Worm (Caenorhabditis elegans) whole organism, mixed stage, embryonic: ENCODE results near the gene C17F4.3.

Source experiments
- elt-3 ChIP-seq: fragments of 150-350 bp; optimal IDR thresholded peaks from 2 replicates; lab custom pipeline; 2014; ENCODE audit warnings: missing biosample characterization, missing genetic modification characterization
- mep-1 ChIP-seq: fragments of 150-350 bp; optimal IDR thresholded peaks from 2 replicates; lab custom pipeline; 2017; ENCODE audit warnings: missing biosample characterization, missing genetic modification reagents, missing genetic modification characterization, inconsistent platforms
- nhr-28 ChIP-seq: fragments of 150-350 bp; optimal IDR thresholded peaks from 2 replicates; lab custom pipeline; 2014; ENCODE audit warnings: missing biosample characterization, missing genetic modification characterization
- pha-4 ChIP-seq: fragments of 150-350 bp; optimal IDR thresholded peaks from 2 replicates; lab custom pipeline; 2018; ENCODE audit warnings: missing biosample characterization, missing genetic modification reagents, missing genetic modification characterization
- sem-2 ChIP-seq: fragments of 200-800 bp; sonication (Bioruptor generic); optimal IDR thresholded peaks from 2 replicates; lab custom pipeline; 2018; ENCODE audit warnings: mild to moderate bottlenecking, missing genetic modification characterization, missing compliant biosample characterization

ce11 chrII:3202519-3202918, 37.8 kb upstream of the C17F4.3 start, which contains the start of gene sri-53:
- no peak for TF ChIP-seq elt-3 (tag; lab: Kevin White, UChicago)
- TF ChIP-seq mep-1, result no peak
- no peak for TF ChIP-seq nhr-28 (tag; lab: Kevin White, UChicago)
- no peak for TF ChIP-seq sem-2 (GFP tag; lab: Kevin White, UChicago)
- no peak for TF ChIP-seq pha-4 (tag; lab: Kevin White, UChicago)
